Fruit fly (Drosophila melanogaster) whole organism, embryonic: Measurements from ENCODE around the gene CG5882.

Source experiments
- CG10274 ChIP-seq: fragments of 200-800 bp; sonication (Bioruptor generic); optimal IDR thresholded peaks from 3 replicates; lab custom pipeline; 2017; ENCODE audit warnings: missing biosample characterization, mild to moderate bottlenecking, missing genetic modification characterization
- CG10979 ChIP-seq: fragments of 200-800 bp; sonication (Bioruptor generic); optimal IDR thresholded peaks from 2 replicates; lab custom pipeline; 2018; ENCODE audit warnings: missing biosample characterization, mild to moderate bottlenecking, missing genetic modification characterization, moderate library complexity
- CG12391 ChIP-seq: fragments of 200-800 bp; sonication (Bioruptor generic); optimal IDR thresholded peaks from 3 replicates; lab custom pipeline; 2018; ENCODE audit warnings: missing biosample characterization, mild to moderate bottlenecking, missing genetic modification characterization, moderate library complexity
- CG13287 ChIP-seq: fragments of 200-800 bp; sonication (Bioruptor generic); IDR thresholded peaks from 2 replicates; pipeline ENCODE4 v1.3.6; 2022; ENCODE audit warnings: missing biosample characterization, missing genetic modification characterization; ENCODE audit not compliant: partially characterized antibody
- CG17912 ChIP-seq: fragments of 200-800 bp; sonication (Bioruptor generic); optimal IDR thresholded peaks from 2 replicates; lab custom pipeline; 2018; ENCODE audit warnings: missing biosample characterization, mild to moderate bottlenecking, missing genetic modification characterization
- CG18599 ChIP-seq: fragments of 200-800 bp; sonication (Bioruptor generic); optimal IDR thresholded peaks from 3 replicates; lab custom pipeline; 2017; ENCODE audit warnings: missing biosample characterization, missing genetic modification characterization, mild to moderate bottlenecking, moderate library complexity, missing genetic modification reagents
- CG18619 ChIP-seq: fragments of 200-800 bp; sonication (Bioruptor generic); optimal IDR thresholded peaks from 3 replicates; lab custom pipeline; 2017; ENCODE audit warnings: missing biosample characterization, mild to moderate bottlenecking, missing genetic modification characterization
- CG4730 ChIP-seq: fragments of 200-800 bp; sonication (Bioruptor generic); IDR thresholded peaks from 2 replicates; pipeline ENCODE4 v1.3.6; 2022; ENCODE audit warnings: missing biosample characterization, missing genetic modification characterization
- CG6175 ChIP-seq: fragments of 200-800 bp; sonication (Bioruptor generic); IDR thresholded peaks from 3 replicates; pipeline ENCODE4 v1.3.6; 2022; ENCODE audit warnings: missing biosample characterization, missing genetic modification characterization
- CG6272 ChIP-seq: fragments of 200-800 bp; sonication (Bioruptor generic); IDR thresholded peaks from 2 replicates; pipeline ENCODE4 v1.3.6; 2022; ENCODE audit warnings: missing biosample characterization, missing genetic modification characterization
- CG8388 ChIP-seq: fragments of 200-800 bp; sonication (Bioruptor generic); optimal IDR thresholded peaks from 2 replicates; lab custom pipeline; 2019; ENCODE audit warnings: missing biosample characterization, mild to moderate bottlenecking, missing genetic modification characterization, moderate library complexity
- CG9797 ChIP-seq: fragments of 200-800 bp; sonication (Bioruptor generic); optimal IDR thresholded peaks from 3 replicates; lab custom pipeline; 2018; ENCODE audit warnings: missing biosample characterization, mild to moderate bottlenecking, missing genetic modification characterization
- CTCF ChIP-seq: fragments of 200-800 bp; sonication (Bioruptor generic); optimal IDR thresholded peaks from 2 replicates; lab custom pipeline; 2017; ENCODE audit warnings: missing biosample characterization, mild to moderate bottlenecking, missing genetic modification characterization, moderate library complexity
- CkIIα-i1 ChIP-seq: fragments of 200-800 bp; sonication (Bioruptor generic); IDR thresholded peaks from 2 replicates; pipeline ENCODE4 v1.3.6; 2022; ENCODE audit warnings: missing biosample characterization, missing genetic modification characterization
- D19A ChIP-seq: fragments of 200-800 bp; optimal IDR thresholded peaks from 3 replicates; lab custom pipeline; 2019; ENCODE audit warnings: missing biosample characterization, mild to moderate bottlenecking, missing genetic modification characterization, moderate library complexity
- D19B ChIP-seq: fragments of 200-800 bp; sonication (Bioruptor generic); optimal IDR thresholded peaks from 2 replicates; lab custom pipeline; 2017; ENCODE audit warnings: missing biosample characterization, mild to moderate bottlenecking, missing genetic modification characterization
- Fer1 ChIP-seq: fragments of 200-800 bp; sonication (Bioruptor generic); optimal IDR thresholded peaks from 2 replicates; lab custom pipeline; 2017; ENCODE audit warnings: missing biosample characterization, mild to moderate bottlenecking, missing genetic modification characterization
- Hmr ChIP-seq: fragments of 200-800 bp; sonication (Bioruptor generic); optimal IDR thresholded peaks from 3 replicates; lab custom pipeline; 2017; ENCODE audit warnings: mild to moderate bottlenecking, missing biosample characterization, missing genetic modification reagents, missing genetic modification characterization
- Hsf ChIP-seq: fragments of 200-800 bp; sonication (Bioruptor generic); optimal IDR thresholded peaks from 3 replicates; lab custom pipeline; 2016; ENCODE audit warnings: missing biosample characterization, missing genetic modification characterization
- MTF-1 ChIP-seq: fragments of 200-800 bp; sonication (Bioruptor generic); optimal IDR thresholded peaks from 2 replicates; lab custom pipeline; 2018; ENCODE audit warnings: missing biosample characterization, mild to moderate bottlenecking, missing genetic modification characterization, borderline replicate concordance
- Med ChIP-seq: fragments of 200-800 bp; sonication (Bioruptor generic); peaks from one replicate; lab custom pipeline; 2016; ENCODE audit warnings: missing biosample characterization, missing genetic modification characterization, mild to moderate bottlenecking, inconsistent platforms, moderate library complexity
- Mrtf ChIP-seq: fragments of 200-800 bp; sonication (Bioruptor generic); IDR thresholded peaks from 3 replicates; pipeline ENCODE4 v1.3.6; 2022; ENCODE audit warnings: missing biosample characterization, missing genetic modification characterization
- Nf-YA ChIP-seq: fragments of 200-800 bp; sonication (Bioruptor generic); IDR thresholded peaks from 2 replicates; pipeline ENCODE4 v1.3.6; 2022; ENCODE audit warnings: missing biosample characterization, missing genetic modification characterization
- Oaz ChIP-seq: fragments of 200-800 bp; sonication (Bioruptor generic); IDR thresholded peaks from 2 replicates; pipeline ENCODE4 v1.3.6; 2022; ENCODE audit warnings: missing biosample characterization, missing genetic modification characterization
- Pdp1 ChIP-seq, 2 experiments: fragments of 200-800 bp; sonication (Bioruptor generic); optimal IDR thresholded peaks; 3 replicates each; lab custom pipeline; 2016; ENCODE audit warnings: missing biosample characterization in 2 of 2, missing genetic modification characterization in 2 of 2, mild to moderate bottlenecking in 1 of 2, moderate library complexity in 1 of 2
- Ptx1 ChIP-seq: fragments of 200-800 bp; sonication (Bioruptor generic); IDR thresholded peaks from 2 replicates; pipeline ENCODE4 v1.3.6; 2022; ENCODE audit warnings: missing biosample characterization, missing genetic modification characterization
- Rfx ChIP-seq: fragments of 200-800 bp; sonication (Bioruptor generic); IDR thresholded peaks from 2 replicates; pipeline ENCODE4 v1.3.6; 2022; ENCODE audit warnings: missing biosample characterization, missing genetic modification characterization
- Scr ChIP-seq: fragments of 200-800 bp; sonication (Bioruptor generic); IDR thresholded peaks from 2 replicates; pipeline ENCODE4 v1.3.6; 2022; ENCODE audit warnings: missing biosample characterization, missing genetic modification characterization; ENCODE audit not compliant: partially characterized antibody
- Sry-δ ChIP-seq: fragments of 200-800 bp; sonication (Bioruptor generic); optimal IDR thresholded peaks from 2 replicates; lab custom pipeline; 2016; ENCODE audit warnings: missing biosample characterization, missing genetic modification characterization
- Trl ChIP-seq, 3 experiments: fragments of >200 bp in 2 of 3; fragments of 200-800 bp in 1 of 3; sonication (Bioruptor generic) in 1 of 3; optimal IDR thresholded peaks; 2 replicates in 1 of 3; 3 replicates in 2 of 3; lab custom pipeline; 2016 to 2017; ENCODE audit warnings: missing biosample characterization in 1 of 3, missing genetic modification characterization in 1 of 3
- cato ChIP-seq: fragments of 200-800 bp; sonication (Bioruptor generic); optimal IDR thresholded peaks from 2 replicates; lab custom pipeline; 2016; ENCODE audit warnings: missing biosample characterization, missing genetic modification characterization, borderline replicate concordance
- corto ChIP-seq: fragments of 200-800 bp; sonication (Bioruptor generic); optimal IDR thresholded peaks from 2 replicates; lab custom pipeline; 2016; ENCODE audit warnings: missing biosample characterization, mild to moderate bottlenecking, missing genetic modification characterization, moderate library complexity
- ftz-f1 ChIP-seq: fragments of 200-800 bp; sonication (Bioruptor generic); optimal IDR thresholded peaks from 2 replicates; lab custom pipeline; 2016; ENCODE audit warnings: missing biosample characterization, missing genetic modification characterization
- gsb-n ChIP-seq: fragments of 200-800 bp; sonication (Bioruptor generic); optimal IDR thresholded peaks from 3 replicates; lab custom pipeline; 2018; ENCODE audit warnings: missing biosample characterization, mild to moderate bottlenecking, missing genetic modification characterization
- her ChIP-seq: fragments of 200-800 bp; sonication (Bioruptor generic); optimal IDR thresholded peaks from 2 replicates; lab custom pipeline; 2016; ENCODE audit warnings: missing biosample characterization, missing genetic modification characterization
- hkb ChIP-seq, 2 experiments: fragments of 200-800 bp in 1 of 2; fragments of >200 bp in 1 of 2; sonication (Bioruptor generic) in 1 of 2; IDR thresholded peaks in 1 of 2; optimal IDR thresholded peaks in 1 of 2; 2 replicates each; pipeline versions ENCODE4 v1.3.6 to Lab custom; 2017 to 2022; ENCODE audit warnings: missing biosample characterization in 1 of 2, missing genetic modification characterization in 1 of 2
- ind ChIP-seq: fragments of 200-800 bp; sonication (Bioruptor generic); optimal IDR thresholded peaks from 3 replicates; lab custom pipeline; 2016; ENCODE audit warnings: missing biosample characterization, missing genetic modification characterization
- insv ChIP-seq, 2 experiments: fragments of 200-800 bp; sonication (Bioruptor generic); optimal IDR thresholded peaks; 3 replicates each; lab custom pipeline; 2016 to 2018; ENCODE audit warnings: missing biosample characterization in 2 of 2, missing genetic modification characterization in 2 of 2
- jumu ChIP-seq: fragments of 200-800 bp; sonication (Bioruptor generic); optimal IDR thresholded peaks from 3 replicates; lab custom pipeline; 2016; ENCODE audit warnings: missing biosample characterization, missing genetic modification characterization
- lola ChIP-seq, 3 experiments: fragments of >200 bp in 2 of 3; fragments of 200-800 bp in 1 of 3; sonication (Bioruptor generic) in 1 of 3; optimal IDR thresholded peaks; 2 replicates each; lab custom pipeline; 2017 to 2019; ENCODE audit warnings: missing biosample characterization in 3 of 3, missing genetic modification characterization in 3 of 3, mild to moderate bottlenecking in 1 of 3, moderate library complexity in 1 of 3
- mam ChIP-seq: fragments of 200-800 bp; sonication (Bioruptor generic); optimal IDR thresholded peaks from 3 replicates; lab custom pipeline; 2016; ENCODE audit warnings: missing biosample characterization, missing genetic modification characterization
- nom ChIP-seq: fragments of 200-800 bp; sonication (Bioruptor generic); optimal IDR thresholded peaks from 2 replicates; lab custom pipeline; 2017; ENCODE audit warnings: missing biosample characterization, missing genetic modification characterization, mild to moderate bottlenecking, moderate library complexity, missing genetic modification reagents
- pfk ChIP-seq: fragments of 200-800 bp; sonication (Bioruptor generic); optimal IDR thresholded peaks from 2 replicates; lab custom pipeline; 2018; ENCODE audit warnings: missing biosample characterization, mild to moderate bottlenecking, missing genetic modification characterization, moderate library complexity
- pho ChIP-seq: fragments of 200-800 bp; sonication (Bioruptor generic); optimal IDR thresholded peaks from 2 replicates; lab custom pipeline; 2016; ENCODE audit warnings: missing biosample characterization, missing genetic modification characterization
- run ChIP-seq: fragments of 200-800 bp; sonication (Bioruptor generic); optimal IDR thresholded peaks from 3 replicates; lab custom pipeline; 2018; ENCODE audit warnings: missing biosample characterization, mild to moderate bottlenecking, missing genetic modification characterization
- salm ChIP-seq: fragments of 200-800 bp; sonication (Bioruptor generic); optimal IDR thresholded peaks from 2 replicates; lab custom pipeline; 2018; ENCODE audit warnings: missing biosample characterization, mild to moderate bottlenecking, missing genetic modification characterization
- schlank ChIP-seq: fragments of 200-800 bp; sonication (Bioruptor generic); optimal IDR thresholded peaks from 2 replicates; lab custom pipeline; 2018; ENCODE audit warnings: missing biosample characterization, mild to moderate bottlenecking, missing genetic modification characterization
- sisA ChIP-seq: fragments of 200-800 bp; sonication (Bioruptor generic); IDR thresholded peaks from 2 replicates; pipeline ENCODE4 v1.3.6; 2022; ENCODE audit warnings: missing biosample characterization, missing genetic modification characterization

Gene CG5882

DNA sequence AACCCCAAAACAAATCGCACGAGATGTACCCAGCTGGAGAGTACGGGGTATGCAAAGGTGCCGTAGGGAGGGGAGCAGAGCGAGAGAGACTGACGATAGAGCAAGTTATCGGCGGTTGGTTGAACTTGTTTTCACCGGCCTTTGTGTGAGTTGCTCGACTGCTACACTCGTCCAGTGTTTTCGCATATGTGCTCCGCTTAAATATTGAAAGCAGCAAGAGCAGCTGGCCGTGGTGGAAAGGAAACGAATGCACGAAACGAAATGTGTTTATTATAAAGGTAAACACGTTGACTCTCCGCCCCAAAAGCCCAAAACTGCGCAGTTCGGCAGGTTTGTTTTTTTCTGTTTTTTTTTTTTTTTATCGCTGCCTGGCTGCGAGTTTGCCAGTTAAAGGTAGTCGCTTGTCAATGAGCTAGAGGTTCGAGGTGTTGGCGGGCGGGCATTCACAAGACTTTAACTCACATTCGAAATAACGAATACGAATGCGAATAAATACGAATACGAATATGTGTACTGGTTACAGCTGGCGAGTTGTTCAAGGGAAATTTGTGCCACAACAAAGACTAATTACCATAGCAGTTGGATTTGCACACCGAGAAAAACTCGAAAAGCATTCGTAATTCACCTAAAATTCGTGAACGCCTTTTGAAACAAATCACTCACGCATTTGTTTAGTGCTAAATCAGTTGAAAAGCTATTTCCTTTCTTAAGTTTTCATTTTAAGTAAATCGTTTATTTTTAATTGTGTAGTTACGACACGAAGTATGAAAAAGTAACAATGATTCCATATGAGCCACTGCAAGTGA lies 11.3 kb downstream of the CG5882 start (continued):
- TF ChIP-seq pho (GFP tag; lab: Kevin White, UChicago), result peak; percentile 3
- TF ChIP-seq ind, result peak; percentile 36
- TF ChIP-seq CG4730 (GFP tag; lab: Robert Waterston, UW), result 0 out of 2 replicates have a peak, but pooled peaks have one; percentile 20
- TF ChIP-seq Ptx1, result peak; percentile 32; the same call in 1 of the 2 replicates
- no peak for TF ChIP-seq salm
- TF ChIP-seq run (tag; lab: Kevin White, UChicago), result no peak
- peak; percentile 90 for TF ChIP-seq D19B (GFP tag; lab: Kevin White, UChicago)
- no peak for TF ChIP-seq CkIIα-i1 (GFP tag; lab: Robert Waterston, UW)
- TF ChIP-seq CG10979 (tag; lab: Kevin White, UChicago), result no peak
- TF ChIP-seq CG17912 (GFP tag; lab: Kevin White, UChicago), result no peak
- TF ChIP-seq CG12391 (tag; lab: Kevin White, UChicago), result no peak
- TF ChIP-seq Pdp1 (GFP tag; optimal IDR thresholded peaks at IDR 0.05; lab: Kevin White, UChicago), result peak in 1 of 2 experiments; percentile 54
- no peak for TF ChIP-seq CG10274 (GFP tag; lab: Kevin White, UChicago)
- no peak for TF ChIP-seq D19A
- TF ChIP-seq mam (GFP tag; lab: Kevin White, UChicago), result peak; percentile 26
- TF ChIP-seq CG18599 (GFP tag; lab: Kevin White, UChicago), result peak; percentile 29
- TF ChIP-seq Oaz (GFP tag; lab: Robert Waterston, UW), result no peak
- TF ChIP-seq MTF-1, result no peak
- TF ChIP-seq cato (GFP tag; lab: Kevin White, UChicago), result no peak
- no peak for TF ChIP-seq her (GFP tag; lab: Kevin White, UChicago)
- TF ChIP-seq hkb (optimal IDR thresholded peaks at IDR 0.05; lab: Kevin White, UChicago), result no peak
- peak; percentile 39; the same call in 1 of the 2 replicates for TF ChIP-seq hkb (GFP tag; IDR thresholded peaks at IDR 0.05; lab: Robert Waterston, UW)
- TF ChIP-seq schlank (tag; lab: Kevin White, UChicago), result no peak
- TF ChIP-seq Scr (GFP tag; lab: Robert Waterston, UW), result no peak
- TF ChIP-seq Rfx (GFP tag; lab: Robert Waterston, UW), result peak; percentile 72
- no peak for TF ChIP-seq CG18619 (GFP tag; lab: Kevin White, UChicago)
- no peak for TF ChIP-seq pfk (GFP tag; lab: Kevin White, UChicago)
- TF ChIP-seq sisA (GFP tag; lab: Robert Waterston, UW), result no peak
- 0 out of 2 replicates have a peak, but pooled peaks have one; percentile 10 for TF ChIP-seq CG6272 (GFP tag; lab: Robert Waterston, UW)
- no peak for TF ChIP-seq Sry-δ (GFP tag; lab: Kevin White, UChicago)
- TF ChIP-seq lola (GFP tag; optimal IDR thresholded peaks at IDR 0.05; lab: Kevin White, UChicago), result no peak
- TF ChIP-seq Hsf (GFP tag; lab: Kevin White, UChicago), result peak; percentile 6
- no peak for TF ChIP-seq Hmr (GFP tag; lab: Kevin White, UChicago)
- TF ChIP-seq Mrtf (GFP tag; lab: Robert Waterston, UW), result 0 out of 3 replicates have a peak, but pooled peaks have one; percentile 9
- TF ChIP-seq Med, result peak; percentile 88
- TF ChIP-seq CG13287 (GFP tag; lab: Robert Waterston, UW), result peak; percentile 17; the same call in 1 of the 2 replicates
- peak; percentile 56; the same call in 1 of the 3 replicates for TF ChIP-seq CG6175 (GFP tag; lab: Robert Waterston, UW)
- TF ChIP-seq CG8388 (GFP tag; lab: Kevin White, UChicago), result no peak
- no peak for TF ChIP-seq Trl (optimal IDR thresholded peaks at IDR 0.05; lab: Kevin White, UChicago)
- no peak for TF ChIP-seq Trl (GFP tag; optimal IDR thresholded peaks at IDR 0.05; lab: Kevin White, UChicago)
- TF ChIP-seq ftz-f1 (GFP tag; lab: Kevin White, UChicago), result no peak
- peak; percentile 17 for TF ChIP-seq Fer1 (GFP tag; lab: Kevin White, UChicago)
- TF ChIP-seq insv (GFP tag; optimal IDR thresholded peaks at IDR 0.05; lab: Kevin White, UChicago), result no peak
- peak; percentile 25 for TF ChIP-seq corto (GFP tag; lab: Kevin White, UChicago)
- no peak for TF ChIP-seq nom (GFP tag; lab: Kevin White, UChicago)
- no peak for TF ChIP-seq gsb-n
- TF ChIP-seq jumu, result no peak
- TF ChIP-seq CG9797 (GFP tag; lab: Kevin White, UChicago), result no peak
- no peak for TF ChIP-seq Nf-YA (GFP tag; lab: Robert Waterston, UW)
- TF ChIP-seq CTCF (GFP tag; lab: Kevin White, UChicago), result no peak
